Fruit fly (Drosophila melanogaster) whole organism: ENCODE measurements around the gene Rad17.
A peak's percentile ranks its signal among the peaks of the same experiment; 100 is the strongest.

Source experiments
- CG8478 ChIP-seq: fragments of >200 bp; optimal IDR thresholded peaks from 2 replicates; lab custom pipeline; 2018; ENCODE audit warnings: inconsistent platforms
- Dll ChIP-seq: fragments of >200 bp; optimal IDR thresholded peaks from 2 replicates; lab custom pipeline; 2017
- EcR ChIP-seq, 2 experiments: fragments of >200 bp; optimal IDR thresholded peaks; 2 replicates each; lab custom pipeline; 2017; ENCODE audit warnings: missing biosample characterization in 2 of 2, missing genetic modification characterization in 2 of 2, missing genetic modification reagents in 2 of 2
- psq ChIP-seq: fragments of >200 bp; optimal IDR thresholded peaks from 2 replicates; lab custom pipeline; 2017
- usp ChIP-seq: fragments of >200 bp; optimal IDR thresholded peaks from 2 replicates; lab custom pipeline; 2017; ENCODE audit warnings: missing biosample characterization, missing genetic modification characterization, mixed read lengths

DNA sequence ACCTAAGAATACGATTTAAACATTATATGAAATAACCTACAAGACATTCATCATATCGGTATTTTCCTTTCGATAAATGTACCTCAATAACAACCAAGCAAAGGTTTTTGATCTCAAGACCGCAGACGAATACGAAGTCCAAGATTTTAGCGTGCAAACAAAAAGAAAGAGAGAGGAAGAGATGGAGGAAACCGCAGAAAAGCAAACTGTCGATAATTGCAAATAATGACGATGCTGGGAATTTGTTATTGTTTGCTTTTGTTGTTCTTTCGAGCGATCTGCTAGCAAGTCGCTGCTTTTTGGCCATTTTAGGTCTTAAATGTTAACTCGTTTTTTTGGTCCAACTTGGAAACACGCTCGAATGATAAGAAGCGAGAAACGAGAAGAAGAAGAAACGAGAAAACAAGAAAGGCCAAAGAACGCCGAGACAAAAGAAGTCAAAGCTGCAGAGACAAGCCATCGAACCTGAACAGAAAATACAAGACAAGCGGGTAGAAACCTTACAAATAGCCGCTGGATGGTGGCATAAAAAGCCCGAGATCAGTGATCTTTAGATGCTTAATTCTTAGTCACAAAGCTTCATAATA lies 11.8 kb downstream of the Rad17 start:
- TF ChIP-seq Dll (lab: Kevin White, UChicago) (no peak), psq (no peak), usp (GFP tag; lab: Kevin White, UChicago) (no peak), CG8478 (no peak), EcR (GFP tag; optimal IDR thresholded peaks at IDR 0.05; lab: Kevin White, UChicago) (peak in 1 of 2 experiments; percentile 61)
